Worm (Caenorhabditis elegans): ENCODE measurements around the gene T05A8.1.

The T05A8.1 gene

ce11 chrII:2742251-2742650, 32.4 kb upstream of the T05A8.1 start, which contains the start of gene T05A8.7:
T05A8.7 (minus strand) TSS chrII:2742351.
- TF ChIP-seq mdl-1 (tag; optimal IDR thresholded peaks at IDR 0.05) (no peak), fos-1 (tag; optimal IDR thresholded peaks at IDR 0.05) (no peak), nhr-10 (tag; optimal IDR thresholded peaks at IDR 0.05) (no peak), sma-3 (GFP tag; optimal IDR thresholded peaks at IDR 0.05) (no peak), nhr-12 (tag; optimal IDR thresholded peaks at IDR 0.05) (no peak), lin-13 (GFP tag; optimal IDR thresholded peaks at IDR 0.05) (no peak), zag-1 (tag; optimal IDR thresholded peaks at IDR 0.05) (no peak)

- TF ChIP-seq egl-27 (tag; optimal IDR thresholded peaks at IDR 0.05) (no peak), elt-1 (tag; optimal IDR thresholded peaks at IDR 0.05) (no peak), lin-39 (tag; optimal IDR thresholded peaks at IDR 0.05) (no peak), gmeb-1 (tag; optimal IDR thresholded peaks at IDR 0.05) (no peak), dmd-4 (tag; optimal IDR thresholded peaks at IDR 0.05) (no peak), ztf-11 (tag; optimal IDR thresholded peaks at IDR 0.05) (no peak), ztf-4 (tag; optimal IDR thresholded peaks at IDR 0.05) (no peak), C34F6.9 (tag; optimal IDR thresholded peaks at IDR 0.05) (no peak), snpc-4 (tag; optimal IDR thresholded peaks at IDR 0.05) (no peak), ZK546.5 (tag; optimal IDR thresholded peaks at IDR 0.05) (no peak), skn-1 (tag; optimal IDR thresholded peaks at IDR 0.05) (no peak), nhr-25 (tag; optimal IDR thresholded peaks at IDR 0.05) (no peak), ceh-82 (tag; optimal IDR thresholded peaks at IDR 0.05) (no peak), ztf-1 (GFP tag; conservative IDR thresholded peaks at IDR 0.05) (no peak), nhr-10 (tag; optimal IDR thresholded peaks at IDR 0.05) (no peak), lsy-2 (tag; optimal IDR thresholded peaks at IDR 0.05) (no peak), F13H6.1 (tag; optimal IDR thresholded peaks at IDR 0.05) (no peak)
These were observed 31.6 kb upstream of the T05A8.1 start for ce11 chrII:2741405-2741804.

- no peak for TF ChIP-seq snpc-4 (tag; optimal IDR thresholded peaks at IDR 0.05)
- no peak for TF ChIP-seq C34F6.9 (tag; optimal IDR thresholded peaks at IDR 0.05)
- no peak for TF ChIP-seq nhr-25 (tag; optimal IDR thresholded peaks at IDR 0.05)
- no peak for TF ChIP-seq ztf-11 (tag; optimal IDR thresholded peaks at IDR 0.05)
- no peak for TF ChIP-seq nhr-11 (tag; optimal IDR thresholded peaks at IDR 0.05)
- no peak for TF ChIP-seq fos-1 (tag; optimal IDR thresholded peaks at IDR 0.05)
- no peak for TF ChIP-seq elt-1 (tag; optimal IDR thresholded peaks at IDR 0.05)
- no peak for TF ChIP-seq peb-1 (tag; optimal IDR thresholded peaks at IDR 0.05)
- TF ChIP-seq unc-62 (GFP tag; optimal IDR thresholded peaks at IDR 0.05) = no peak
- TF ChIP-seq nhr-21 (tag; optimal IDR thresholded peaks at IDR 0.05) = no peak
- TF ChIP-seq zag-1 (tag; optimal IDR thresholded peaks at IDR 0.05) = no peak
- no peak for TF ChIP-seq nhr-10 (tag; optimal IDR thresholded peaks at IDR 0.05)
- no peak for TF ChIP-seq nhr-237 (tag; optimal IDR thresholded peaks at IDR 0.05)
- TF ChIP-seq ceh-16 (tag; optimal IDR thresholded peaks at IDR 0.05) = no peak
- TF ChIP-seq nhr-129 (tag; optimal IDR thresholded peaks at IDR 0.05) = no peak
- no peak for TF ChIP-seq skn-1 (tag; optimal IDR thresholded peaks at IDR 0.05)
- TF ChIP-seq unc-39 (tag; optimal IDR thresholded peaks at IDR 0.05) = no peak
- TF ChIP-seq R02D3.7 (tag; optimal IDR thresholded peaks at IDR 0.05) = no peak
These were observed 29.8 kb upstream of the T05A8.1 start, which contains the start of gene T05A8.6 for ce11 chrII:2739619-2740018. T05A8.6 (minus strand) TSS chrII:2739719.

ce11 chrII:2736938-2737337, 27.1 kb upstream of the T05A8.1 start:
- TF ChIP-seq zag-1 (tag; optimal IDR thresholded peaks at IDR 0.05) (no peak), mab-5 (tag; optimal IDR thresholded peaks at IDR 0.05) (no peak), nhr-10 (tag; optimal IDR thresholded peaks at IDR 0.05) (no peak), dmd-4 (tag; optimal IDR thresholded peaks at IDR 0.05) (no peak), C34F6.9 (tag; optimal IDR thresholded peaks at IDR 0.05) (no peak), ztf-1 (GFP tag; conservative IDR thresholded peaks at IDR 0.05) (no peak), F13H6.1 (tag; optimal IDR thresholded peaks at IDR 0.05) (no peak), nhr-11 (tag; optimal IDR thresholded peaks at IDR 0.05) (no peak), nhr-77 (tag; optimal IDR thresholded peaks at IDR 0.05) (no peak), nhr-237 (tag; optimal IDR thresholded peaks at IDR 0.05) (no peak), skn-1 (tag; optimal IDR thresholded peaks at IDR 0.05) (no peak), alr-1 (tag; optimal IDR thresholded peaks at IDR 0.05) (no peak), gmeb-1 (tag; optimal IDR thresholded peaks at IDR 0.05) (no peak)

- TF ChIP-seq dmd-4 (tag; optimal IDR thresholded peaks at IDR 0.05) (no peak), ceh-16 (tag; optimal IDR thresholded peaks at IDR 0.05) (no peak), nhr-6 (tag; optimal IDR thresholded peaks at IDR 0.05) (no peak), mdl-1 (tag; optimal IDR thresholded peaks at IDR 0.05) (no peak), nhr-23 (tag; optimal IDR thresholded peaks at IDR 0.05) (no peak), lin-39 (tag; optimal IDR thresholded peaks at IDR 0.05) (no peak), gmeb-1 (tag; optimal IDR thresholded peaks at IDR 0.05) (no peak), unc-39 (tag; optimal IDR thresholded peaks at IDR 0.05) (no peak), aly-2 (tag; optimal IDR thresholded peaks at IDR 0.05) (no peak), nhr-237 (tag; optimal IDR thresholded peaks at IDR 0.05) (no peak), Y55F3AM.14 (GFP tag; optimal IDR thresholded peaks at IDR 0.05) (no peak), unc-55 (GFP tag; optimal IDR thresholded peaks at IDR 0.05) (no peak), egl-27 (tag; optimal IDR thresholded peaks at IDR 0.05) (no peak), elt-3 (tag; optimal IDR thresholded peaks at IDR 0.05) (no peak), sem-4 (tag; optimal IDR thresholded peaks at IDR 0.05) (no peak), F13H6.1 (tag; optimal IDR thresholded peaks at IDR 0.05) (no peak), lin-13 (GFP tag; optimal IDR thresholded peaks at IDR 0.05) (no peak), nhr-129 (tag; optimal IDR thresholded peaks at IDR 0.05) (no peak), ceh-82 (tag; optimal IDR thresholded peaks at IDR 0.05) (no peak), zag-1 (tag; optimal IDR thresholded peaks at IDR 0.05) (no peak)
These were observed 26.4 kb upstream of the T05A8.1 start, which contains the start of gene T05A8.8 for ce11 chrII:2736156-2736728. T05A8.8 (plus strand) TSS chrII:2736678.

Data from whole organism, L2 larva.